Worm (Caenorhabditis elegans) whole organism, L4 larva: ENCODE measurements around the gene gba-1.
A peak's percentile ranks its signal among the peaks of the same experiment; 100 is the strongest.
"Not testable (repeated sequence)": the region's sequence is repeated elsewhere in the genome, so short reads cannot be mapped to it uniquely, and the experiment has no call there.

ENCODE experiments used
- F26F4.8 ChIP-seq: fragments of 200-800 bp; sonication (Bioruptor generic); conservative IDR thresholded peaks from 2 replicates; pipeline ENCODE4 v1.3.6; 2022; ENCODE audit warnings: missing genetic modification characterization, missing compliant biosample characterization
- F49E8.2 ChIP-seq: sonication (generic microtip); optimal IDR thresholded peaks from 2 replicates; lab custom pipeline; 2016; ENCODE audit warnings: missing compliant biosample characterization, mild to moderate bottlenecking, missing genetic modification characterization, borderline replicate concordance
- Y105C5A.15 ChIP-seq: fragments of 200-800 bp; sonication (Bioruptor generic); IDR thresholded peaks from 2 replicates; pipeline ENCODE4 v1.3.6; 2022; ENCODE audit warnings: missing genetic modification characterization, missing compliant biosample characterization
- ZK337.2 ChIP-seq: fragments of 200-800 bp; sonication (Bioruptor generic); IDR thresholded peaks from 2 replicates; pipeline ENCODE4 v1.3.6; 2022; ENCODE audit warnings: missing genetic modification reagents, missing genetic modification characterization, missing compliant biosample characterization
- aha-1 ChIP-seq: fragments of 150-350 bp; peaks from one replicate; lab custom pipeline; 2014; ENCODE audit warnings: missing biosample characterization, missing genetic modification characterization
- ceh-32 ChIP-seq: sonication (generic microtip); optimal IDR thresholded peaks from 2 replicates; lab custom pipeline; 2016; ENCODE audit warnings: mild to moderate bottlenecking, missing genetic modification characterization, missing compliant biosample characterization; ENCODE audit not compliant: poor library complexity
- ceh-62 ChIP-seq: sonication (generic microtip); optimal IDR thresholded peaks from 2 replicates; lab custom pipeline; 2017; ENCODE audit warnings: missing biosample characterization, missing genetic modification characterization
- ceh-82 ChIP-seq: sonication (generic microtip); optimal IDR thresholded peaks from 2 replicates; lab custom pipeline; 2017; ENCODE audit warnings: missing biosample characterization, missing genetic modification characterization
- ctbp-1 ChIP-seq: fragments of 200-800 bp; sonication (Bioruptor generic); IDR thresholded peaks from 2 replicates; pipeline ENCODE4 v1.3.6; 2022; ENCODE audit warnings: missing genetic modification reagents, missing genetic modification characterization, missing compliant biosample characterization
- daf-12 ChIP-seq: fragments of 150-350 bp; optimal IDR thresholded peaks from 2 replicates; lab custom pipeline; 2014; ENCODE audit warnings: missing biosample characterization, missing genetic modification reagents, missing genetic modification characterization
- daf-16 ChIP-seq, 3 experiments: sonication (generic microtip); optimal IDR thresholded peaks; 2 replicates each; lab custom pipeline; 2016 to 2017; ENCODE audit warnings: missing genetic modification characterization in 3 of 3, missing genetic modification reagents in 3 of 3, mild to moderate bottlenecking in 2 of 3, missing compliant biosample characterization in 2 of 3, missing biosample characterization in 1 of 3, moderate library complexity in 1 of 3
- daf-19 ChIP-seq: fragments of 200-800 bp; sonication (Bioruptor generic); conservative IDR thresholded peaks from 2 replicates; pipeline ENCODE4 v1.3.6; 2022; ENCODE audit warnings: missing genetic modification characterization, missing compliant biosample characterization
- daf-8 ChIP-seq: fragments of 200-800 bp; sonication (Bioruptor generic); IDR thresholded peaks from 2 replicates; pipeline ENCODE4 v1.3.6; 2022; ENCODE audit warnings: missing genetic modification characterization, missing compliant biosample characterization
- egl-43 ChIP-seq: fragments of 200-800 bp; sonication (Bioruptor generic); IDR thresholded peaks from 2 replicates; pipeline ENCODE4 v1.3.6; 2022; ENCODE audit warnings: missing genetic modification reagents, missing genetic modification characterization, missing compliant biosample characterization
- fos-1 ChIP-seq: fragments of 150-350 bp; optimal IDR thresholded peaks from 2 replicates; lab custom pipeline; 2014; ENCODE audit warnings: missing biosample characterization, missing genetic modification characterization
- jun-1 ChIP-seq: fragments of 150-350 bp; optimal IDR thresholded peaks from 2 replicates; lab custom pipeline; 2014; ENCODE audit warnings: missing biosample characterization, missing genetic modification reagents, missing genetic modification characterization
- mdt-29 ChIP-seq: fragments of 200-800 bp; sonication (Bioruptor generic); IDR thresholded peaks from 2 replicates; pipeline ENCODE4 v1.3.6; 2022; ENCODE audit warnings: missing genetic modification reagents, missing genetic modification characterization, missing compliant biosample characterization
- mxl-2 ChIP-seq: fragments of 200-800 bp; sonication (Bioruptor generic); conservative IDR thresholded peaks from 2 replicates; pipeline ENCODE4 v1.3.6; 2022; ENCODE audit warnings: missing genetic modification reagents, missing genetic modification characterization, missing compliant biosample characterization
- nhr-111 ChIP-seq: fragments of 200-800 bp; sonication (Bioruptor generic); optimal IDR thresholded peaks from 2 replicates; lab custom pipeline; 2018; ENCODE audit warnings: mild to moderate bottlenecking, missing genetic modification characterization, missing compliant biosample characterization
- nhr-28 ChIP-seq: fragments of 150-350 bp; optimal IDR thresholded peaks from 2 replicates; lab custom pipeline; 2014; ENCODE audit warnings: missing biosample characterization, missing genetic modification characterization
- nhr-41 ChIP-seq: fragments of 200-800 bp; sonication (Bioruptor generic); IDR thresholded peaks from 2 replicates; pipeline ENCODE4 v1.3.6; 2022; ENCODE audit warnings: missing genetic modification reagents, missing genetic modification characterization, missing compliant biosample characterization
- nhr-42 ChIP-seq: fragments of 200-800 bp; sonication (Bioruptor generic); IDR thresholded peaks from 2 replicates; pipeline ENCODE4 v1.3.6; 2022; ENCODE audit warnings: missing genetic modification characterization, missing compliant biosample characterization
- nhr-76 ChIP-seq: fragments of 150-350 bp; optimal IDR thresholded peaks from 2 replicates; lab custom pipeline; 2014; ENCODE audit warnings: missing biosample characterization, missing genetic modification characterization
- pha-4 ChIP-seq, 2 experiments: fragments of 150-350 bp in 1 of 2; fragments of 200-800 bp in 1 of 2; sonication (Bioruptor generic) in 1 of 2; IDR thresholded peaks in 1 of 2; optimal IDR thresholded peaks in 1 of 2; 2 replicates each; pipeline versions ENCODE4 v1.3.6 to Lab custom; 2014 to 2022; ENCODE audit warnings: missing genetic modification characterization in 2 of 2, missing genetic modification reagents in 2 of 2, missing biosample characterization in 1 of 2, missing compliant biosample characterization in 1 of 2
- pqm-1 ChIP-seq: sonication (generic microtip); optimal IDR thresholded peaks from 2 replicates; lab custom pipeline; 2017; ENCODE audit warnings: missing biosample characterization, missing genetic modification characterization
- saeg-2 ChIP-seq: fragments of 200-800 bp; sonication (Bioruptor generic); IDR thresholded peaks from 2 replicates; pipeline ENCODE4 v1.3.6; 2022; ENCODE audit warnings: missing genetic modification reagents, missing genetic modification characterization, missing compliant biosample characterization
- sdz-12 ChIP-seq: fragments of 200-800 bp; sonication (Bioruptor generic); optimal IDR thresholded peaks from 2 replicates; lab custom pipeline; 2018; ENCODE audit warnings: mild to moderate bottlenecking, missing genetic modification characterization, missing compliant biosample characterization
- set-16 ChIP-seq: fragments of 200-800 bp; sonication (Bioruptor generic); IDR thresholded peaks from 2 replicates; pipeline ENCODE4 v1.3.6; 2022; ENCODE audit warnings: missing genetic modification reagents, missing genetic modification characterization, missing compliant biosample characterization
- skn-1 ChIP-seq: fragments of 150-350 bp; optimal IDR thresholded peaks from 2 replicates; lab custom pipeline; 2014; ENCODE audit warnings: missing biosample characterization, missing genetic modification characterization
- snpc-1.2 ChIP-seq: fragments of 200-800 bp; sonication (Bioruptor generic); IDR thresholded peaks from 2 replicates; pipeline ENCODE4 v1.3.6; 2022; ENCODE audit warnings: missing genetic modification reagents, missing genetic modification characterization, missing compliant biosample characterization
- spr-3 ChIP-seq: fragments of 200-800 bp; sonication (Bioruptor generic); optimal IDR thresholded peaks from 2 replicates; lab custom pipeline; 2018; ENCODE audit warnings: mild to moderate bottlenecking, missing genetic modification characterization, missing compliant biosample characterization
- unc-62 ChIP-seq, 3 experiments: fragments of 150-350 bp in 1 of 3; sonication (generic microtip); optimal IDR thresholded peaks in 2 of 3; peaks in 1 of 3; 1 replicate in 1 of 3; 2 replicates in 2 of 3; lab custom pipeline; 2014 to 2017; ENCODE audit warnings: missing biosample characterization in 3 of 3, missing genetic modification characterization in 3 of 3, missing genetic modification reagents in 3 of 3, missing genotype in 1 of 3
- ztf-11 ChIP-seq: fragments of 150-350 bp; optimal IDR thresholded peaks from 2 replicates; lab custom pipeline; 2014; ENCODE audit warnings: missing biosample characterization, missing genetic modification characterization

The gba-1 gene

ce11 chrII:2146900-2147375, 29.6 kb upstream of the gba-1 start, which contains the start of gene C40A11.2:
Gene C40A11.2, plus strand, starts transcription at chrII:2146950.
- TF ChIP-seq unc-62 (GFP tag; optimal IDR thresholded peaks at IDR 0.05 in 1 of 2; lab: Kevin White, UChicago): peak in 1 of 2 experiments; percentile 52
- no peak for TF ChIP-seq unc-62 (tag; optimal IDR thresholded peaks at IDR 0.05; lab: Kevin White, UChicago)
- no peak for TF ChIP-seq F49E8.2 (tag; lab: Kevin White, UChicago)

- TF ChIP-seq ceh-32 (tag; lab: Kevin White, UChicago): no peak
- no peak for TF ChIP-seq snpc-1.2 (GFP tag; lab: Robert Waterston, UW)
- peak; percentile 42 for TF ChIP-seq aha-1 (tag; lab: Kevin White, UChicago)
- TF ChIP-seq ctbp-1: no peak
- TF ChIP-seq fos-1 (tag; lab: Kevin White, UChicago): no peak
- no peak for TF ChIP-seq nhr-41 (GFP tag; lab: Robert Waterston, UW)
- TF ChIP-seq, all 104 proteins: peak for 1
Measured at ce11 chrII:2150485-2150985, 26.0 kb upstream of the gba-1 start, which contains the start of the genes C40A11.7 and C40A11.8. Gene C40A11.7, minus strand, starts transcription at chrII:2150585. Gene C40A11.8, minus strand, starts transcription at chrII:2150935.

- TF ChIP-seq fos-1 (tag; lab: Kevin White, UChicago): no peak
- TF ChIP-seq F26F4.8: no peak
- TF ChIP-seq saeg-2: no peak
- TF ChIP-seq mxl-2: no peak
- peak; percentile 14 for TF ChIP-seq nhr-28 (tag; lab: Kevin White, UChicago)
- TF ChIP-seq skn-1 (tag; lab: Kevin White, UChicago): no peak
- TF ChIP-seq pqm-1 (tag; lab: Kevin White, UChicago): peak; percentile 51
- TF ChIP-seq daf-19 (GFP tag; lab: Robert Waterston, UW): no peak
- TF ChIP-seq daf-16 (GFP tag; optimal IDR thresholded peaks at IDR 0.05; lab: Kevin White, UChicago): no peak
- TF ChIP-seq daf-16 (tag; optimal IDR thresholded peaks at IDR 0.05; lab: Kevin White, UChicago): no peak
Measured at ce11 chrII:2152455-2152854, 24.1 kb upstream of the gba-1 start.

ce11 chrII:2153708-2154107, 22.8 kb upstream of the gba-1 start, which contains the start of gene math-18:
Gene math-18, plus strand, starts transcription at chrII:2154008.
- TF ChIP-seq ceh-32 (tag; lab: Kevin White, UChicago); mdt-29 (GFP tag; lab: Robert Waterston, UW); ceh-62 (tag; lab: Kevin White, UChicago): not testable (repeated sequence)

- peak; percentile 87 for TF ChIP-seq set-16 (GFP tag; lab: Robert Waterston, UW)
- TF ChIP-seq, all 104 proteins: peak for 1; not testable (repeated sequence) for 103
Measured at ce11 chrII:2163370-2163882, 13.1 kb upstream of the gba-1 start, which contains the start of gene C33C12.11. Gene C33C12.11, minus strand, starts transcription at chrII:2163832.

- no peak for TF ChIP-seq Y105C5A.15 (GFP tag; lab: Robert Waterston, UW)
- no peak for TF ChIP-seq nhr-41 (GFP tag; lab: Robert Waterston, UW)
- no peak for TF ChIP-seq pha-4 (GFP tag; IDR thresholded peaks at IDR 0.05; lab: Robert Waterston, UW)
- TF ChIP-seq pha-4 (tag; optimal IDR thresholded peaks at IDR 0.05; lab: Kevin White, UChicago): no peak
- no peak for TF ChIP-seq nhr-111
- TF ChIP-seq nhr-76: no peak
- no peak for TF ChIP-seq spr-3 (GFP tag; lab: Kevin White, UChicago)
- no peak for TF ChIP-seq sdz-12 (GFP tag; lab: Kevin White, UChicago)
- no peak for TF ChIP-seq ztf-11 (tag; lab: Kevin White, UChicago)
- no peak for TF ChIP-seq daf-12 (tag; lab: Kevin White, UChicago)
- TF ChIP-seq daf-8 (GFP tag; lab: Robert Waterston, UW): no peak
- no peak for TF ChIP-seq egl-43 (GFP tag; lab: Robert Waterston, UW)
- TF ChIP-seq nhr-42 (GFP tag; lab: Robert Waterston, UW): no peak
- no peak for TF ChIP-seq jun-1 (tag; lab: Kevin White, UChicago)
- no peak for TF ChIP-seq ceh-82
- TF ChIP-seq ZK337.2 (GFP tag; lab: Robert Waterston, UW): no peak
Measured at ce11 chrII:2166376-2166775, 10.2 kb upstream of the gba-1 start, which contains the start of gene C33C12.4. Gene C33C12.4, minus strand, starts transcription at chrII:2166476.
